Worm (Caenorhabditis elegans) whole organism, L3 larva: ENCODE measurements around the gene C42C1.19.

Experiments used
- R02D3.7 ChIP-seq: fragments of 150-350 bp; optimal IDR thresholded peaks from 2 replicates; lab custom pipeline; 2014; ENCODE audit warnings: missing biosample characterization, missing genetic modification characterization
- nhr-23 ChIP-seq: fragments of 150-350 bp; optimal IDR thresholded peaks from 2 replicates; lab custom pipeline; 2014; ENCODE audit warnings: missing biosample characterization, missing genetic modification reagents, missing genetic modification characterization
- nhr-43 ChIP-seq: sonication (generic microtip); optimal IDR thresholded peaks from 2 replicates; lab custom pipeline; 2016; ENCODE audit warnings: mild to moderate bottlenecking, missing genetic modification characterization, missing compliant biosample characterization; ENCODE audit not compliant: poor library complexity, severe bottlenecking

- TF ChIP-seq nhr-43 (tag; lab: Kevin White, UChicago), result no peak
- no peak for TF ChIP-seq nhr-23
- no peak for TF ChIP-seq R02D3.7 (tag; lab: Kevin White, UChicago)
Observed at ce11 chrIV:12334142-12334541, 51.6 kb downstream of the C42C1.19 start.
